Fruit fly (Drosophila melanogaster): ENCODE data around the gene mRpL24.

DNA sequence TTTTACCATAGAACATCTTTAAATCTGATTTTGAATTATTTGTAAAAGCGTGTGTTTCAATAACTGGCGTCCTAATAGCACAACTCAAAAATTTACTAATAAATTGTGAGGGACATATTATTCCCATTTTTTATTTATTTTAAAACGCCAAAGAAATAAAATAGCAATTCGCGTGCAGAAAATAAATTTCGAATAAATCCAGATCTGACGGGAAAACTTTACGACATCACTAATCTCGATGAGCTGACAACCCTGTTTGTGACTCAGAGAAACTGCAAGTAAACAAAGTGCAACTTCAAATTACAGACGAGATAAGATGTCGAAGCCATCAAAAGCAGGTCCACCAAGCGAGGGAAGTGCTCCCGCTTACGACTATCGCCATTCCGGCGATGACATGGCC lies 20.3 kb upstream of the mRpL24 start, which contains the start of gene CG34125:
- TF ChIP-seq Blimp-1 (GFP tag; optimal IDR thresholded peaks at IDR 0.05) (no peak), Gug (GFP tag; IDR thresholded peaks at IDR 0.05) (no peak), OdsH (GFP tag; optimal IDR thresholded peaks at IDR 0.05) (no peak), CG6163 (GFP tag; IDR thresholded peaks at IDR 0.05) (no peak), CG1621 (tag; optimal IDR thresholded peaks at IDR 0.05) (no peak), Sox15 (GFP tag; optimal IDR thresholded peaks at IDR 0.05) (no peak), CG11762 (GFP tag; optimal IDR thresholded peaks at IDR 0.05; ENCODE audit: insufficient read depth) (no peak), Met (GFP tag; optimal IDR thresholded peaks at IDR 0.05) (no peak), salr (GFP tag; optimal IDR thresholded peaks at IDR 0.05) (no peak), Hr39 (GFP tag; optimal IDR thresholded peaks at IDR 0.05) (no peak), CG8119 (GFP tag; IDR thresholded peaks at IDR 0.05) (no peak), CG15336 (GFP tag; IDR thresholded peaks at IDR 0.05) (0 out of 2 replicates have a peak, but pooled peaks have one; percentile 16), Ets96B (tag; optimal IDR thresholded peaks at IDR 0.05) (no peak)
